Worm (Caenorhabditis elegans) whole organism, L3 larva: Measurements from ENCODE around the gene vps-11.

Experiments used
- ZK546.5 ChIP-seq: sonication (generic microtip); optimal IDR thresholded peaks from 2 replicates; lab custom pipeline; 2017; ENCODE audit warnings: missing biosample characterization, missing genetic modification characterization
- aly-2 ChIP-seq: fragments of 150-350 bp; optimal IDR thresholded peaks from 2 replicates; lab custom pipeline; 2014; ENCODE audit warnings: missing biosample characterization, missing genetic modification characterization
- ama-1 ChIP-seq: fragments of 150-350 bp; optimal IDR thresholded peaks from 2 replicates; lab custom pipeline; 2018
- ceh-16 ChIP-seq: sonication (generic microtip); optimal IDR thresholded peaks from 2 replicates; lab custom pipeline; 2017; ENCODE audit warnings: missing biosample characterization, missing genetic modification characterization
- ceh-28 ChIP-seq: fragments of 150-350 bp; optimal IDR thresholded peaks from 2 replicates; lab custom pipeline; 2014; ENCODE audit warnings: missing biosample characterization, missing genetic modification reagents, missing genetic modification characterization
- ceh-82 ChIP-seq: fragments of 150-350 bp; optimal IDR thresholded peaks from 2 replicates; lab custom pipeline; 2014; ENCODE audit warnings: missing biosample characterization, missing genetic modification characterization
- daf-12 ChIP-seq: fragments of 150-350 bp; optimal IDR thresholded peaks from 2 replicates; lab custom pipeline; 2014; ENCODE audit warnings: missing biosample characterization, missing genetic modification reagents, missing genetic modification characterization
- egl-5 ChIP-seq: fragments of 150-350 bp; optimal IDR thresholded peaks from 2 replicates; lab custom pipeline; 2017; ENCODE audit warnings: missing biosample characterization, missing genetic modification reagents, missing genetic modification characterization, inconsistent platforms
- elt-2 ChIP-seq: sonication (generic microtip); optimal IDR thresholded peaks from 2 replicates; lab custom pipeline; 2016; ENCODE audit warnings: missing genetic modification reagents, mild to moderate bottlenecking, missing genetic modification characterization, missing compliant biosample characterization
- elt-3 ChIP-seq, 3 experiments: fragments of 150-350 bp in 1 of 3; sonication (generic microtip) in 2 of 3; optimal IDR thresholded peaks; 2 replicates in 2 of 3; 4 replicates in 1 of 3; lab custom pipeline; 2014 to 2017; ENCODE audit warnings: missing biosample characterization in 3 of 3, missing genetic modification characterization in 3 of 3
- eor-1 ChIP-seq, 2 experiments: fragments of 150-350 bp; optimal IDR thresholded peaks; 2 replicates each; lab custom pipeline; 2014 to 2018; ENCODE audit warnings: missing biosample characterization in 2 of 2, missing genetic modification characterization in 2 of 2
- fkh-2 ChIP-seq: fragments of 150-350 bp; optimal IDR thresholded peaks from 2 replicates; lab custom pipeline; 2014; ENCODE audit warnings: missing biosample characterization, missing genetic modification reagents, missing genetic modification characterization
- fos-1 ChIP-seq: fragments of 150-350 bp; optimal IDR thresholded peaks from 2 replicates; lab custom pipeline; 2014; ENCODE audit warnings: missing biosample characterization, missing genetic modification characterization
- hmg-11 ChIP-seq: sonication (generic microtip); optimal IDR thresholded peaks from 2 replicates; lab custom pipeline; 2016; ENCODE audit warnings: missing genetic modification characterization, missing compliant biosample characterization
- jun-1 ChIP-seq: fragments of 150-350 bp; optimal IDR thresholded peaks from 2 replicates; lab custom pipeline; 2014; ENCODE audit warnings: missing biosample characterization, missing genetic modification reagents, missing genetic modification characterization
- lin-15B ChIP-seq: fragments of 150-350 bp; optimal IDR thresholded peaks from 2 replicates; lab custom pipeline; 2014; ENCODE audit warnings: missing biosample characterization, missing genetic modification characterization
- lsy-12 ChIP-seq: sonication (generic microtip); optimal IDR thresholded peaks from 2 replicates; lab custom pipeline; 2016; ENCODE audit warnings: mild to moderate bottlenecking, missing genetic modification characterization, missing compliant biosample characterization
- nfya-1 ChIP-seq: sonication (generic microtip); optimal IDR thresholded peaks from 2 replicates; lab custom pipeline; 2017; ENCODE audit warnings: missing genetic modification characterization, mild to moderate bottlenecking, missing compliant biosample characterization, antibody characterized with exemption, moderate library complexity; ENCODE audit not compliant: insufficient read depth
- nhr-11 ChIP-seq: fragments of 150-350 bp; optimal IDR thresholded peaks from 2 replicates; lab custom pipeline; 2014; ENCODE audit warnings: missing biosample characterization, missing genetic modification characterization
- nhr-12 ChIP-seq: fragments of 150-350 bp; optimal IDR thresholded peaks from 2 replicates; lab custom pipeline; 2014; ENCODE audit warnings: missing biosample characterization, missing genetic modification characterization
- nhr-23 ChIP-seq: fragments of 150-350 bp; optimal IDR thresholded peaks from 2 replicates; lab custom pipeline; 2014; ENCODE audit warnings: missing biosample characterization, missing genetic modification reagents, missing genetic modification characterization
- nhr-25 ChIP-seq: sonication (generic microtip); optimal IDR thresholded peaks from 2 replicates; lab custom pipeline; 2017; ENCODE audit warnings: missing biosample characterization, missing genetic modification characterization
- nhr-28 ChIP-seq: fragments of 150-350 bp; optimal IDR thresholded peaks from 2 replicates; lab custom pipeline; 2014; ENCODE audit warnings: missing biosample characterization, missing genetic modification characterization
- nhr-43 ChIP-seq: sonication (generic microtip); optimal IDR thresholded peaks from 2 replicates; lab custom pipeline; 2016; ENCODE audit warnings: mild to moderate bottlenecking, missing genetic modification characterization, missing compliant biosample characterization; ENCODE audit not compliant: poor library complexity, severe bottlenecking
- nhr-67 ChIP-seq: fragments of 150-350 bp; optimal IDR thresholded peaks from 2 replicates; lab custom pipeline; 2014; ENCODE audit warnings: missing biosample characterization, missing genetic modification characterization
- nhr-76 ChIP-seq: fragments of 150-350 bp; sonication (generic microtip); optimal IDR thresholded peaks from 5 replicates; lab custom pipeline; 2014; ENCODE audit warnings: missing biosample characterization, missing genetic modification characterization
- nhr-77 ChIP-seq: fragments of 150-350 bp; optimal IDR thresholded peaks from 2 replicates; lab custom pipeline; 2014; ENCODE audit warnings: missing biosample characterization, missing genetic modification characterization
- pha-4 ChIP-seq: fragments of 150-350 bp; optimal IDR thresholded peaks from 2 replicates; lab custom pipeline; 2014; ENCODE audit warnings: missing biosample characterization, missing genetic modification reagents, missing genetic modification characterization
- pqm-1 ChIP-seq: fragments of 150-350 bp; optimal IDR thresholded peaks from 2 replicates; lab custom pipeline; 2017; ENCODE audit warnings: missing biosample characterization, missing genetic modification characterization, inconsistent platforms
- sea-2 ChIP-seq: fragments of 150-350 bp; sonication (generic microtip); optimal IDR thresholded peaks from 4 replicates; lab custom pipeline; 2014; ENCODE audit warnings: missing biosample characterization, missing genetic modification reagents, missing genetic modification characterization
- skn-1 ChIP-seq: fragments of 150-350 bp; optimal IDR thresholded peaks from 2 replicates; lab custom pipeline; 2014; ENCODE audit warnings: missing biosample characterization, missing genetic modification characterization
- snpc-4 ChIP-seq: fragments of 150-350 bp; optimal IDR thresholded peaks from 2 replicates; lab custom pipeline; 2014; ENCODE audit warnings: missing biosample characterization, missing genetic modification characterization
- tbx-2 ChIP-seq: sonication (generic microtip); optimal IDR thresholded peaks from 2 replicates; lab custom pipeline; 2016; ENCODE audit warnings: mild to moderate bottlenecking, missing genetic modification characterization, missing compliant biosample characterization
- unc-39 ChIP-seq: sonication (generic microtip); optimal IDR thresholded peaks from 4 replicates; lab custom pipeline; 2017; ENCODE audit warnings: missing biosample characterization, missing genetic modification characterization
- unc-62 ChIP-seq: fragments of 150-350 bp; sonication (generic microtip); optimal IDR thresholded peaks from 4 replicates; lab custom pipeline; 2014; ENCODE audit warnings: missing biosample characterization, missing genetic modification reagents, missing genetic modification characterization
- zag-1 ChIP-seq: fragments of 150-350 bp; optimal IDR thresholded peaks from 2 replicates; lab custom pipeline; 2014; ENCODE audit warnings: missing biosample characterization, missing genetic modification characterization
- ztf-4 ChIP-seq: fragments of 150-350 bp; optimal IDR thresholded peaks from 2 replicates; lab custom pipeline; 2014; ENCODE audit warnings: missing biosample characterization, missing genetic modification characterization

vps-11 gene

ce11 chrII:10766773-10767172 is 26.5 kb downstream of the vps-11 start:
- TF ChIP-seq nhr-23 (tag; lab: Kevin White, UChicago) = no peak
- no peak for TF ChIP-seq ceh-28
- no peak for TF ChIP-seq elt-2
- no peak for TF ChIP-seq snpc-4 (tag; lab: Kevin White, UChicago)
- no peak for TF ChIP-seq nhr-28 (tag; lab: Kevin White, UChicago)
- no peak for TF ChIP-seq fkh-2 (tag; lab: Kevin White, UChicago)
- TF ChIP-seq ztf-4 = no peak
- TF ChIP-seq elt-3 (tag; optimal IDR thresholded peaks at IDR 0.05; lab: Kevin White, UChicago) = no peak
- no peak for TF ChIP-seq zag-1
- no peak for TF ChIP-seq daf-12 (tag; lab: Kevin White, UChicago)
- TF ChIP-seq ceh-16 = no peak

- TF ChIP-seq fkh-2 (tag; lab: Kevin White, UChicago) (no peak), unc-39 (tag; lab: Kevin White, UChicago) (no peak), pha-4 (tag; lab: Kevin White, UChicago) (no peak), nhr-43 (no peak), nhr-77 (tag; lab: Kevin White, UChicago) (no peak), nhr-23 (tag; lab: Kevin White, UChicago) (no peak), ama-1 (no peak), aly-2 (no peak), skn-1 (tag; lab: Kevin White, UChicago) (no peak), nhr-67 (tag; lab: Kevin White, UChicago) (no peak), elt-3 (tag; optimal IDR thresholded peaks at IDR 0.05; lab: Kevin White, UChicago) (no peak), nhr-25 (tag; lab: Kevin White, UChicago) (no peak), nfya-1 (tag; lab: Kevin White, UChicago) (no peak), ZK546.5 (tag; lab: Kevin White, UChicago) (no peak), nhr-12 (no peak), unc-62 (GFP tag; lab: Kevin White, UChicago) (no peak), lsy-12 (no peak), elt-2 (no peak), lin-15B (tag; lab: Kevin White, UChicago) (no peak)
These were observed 28.1 kb downstream of the vps-11 start for ce11 chrII:10765238-10765637.

ce11 chrII:10761653-10762052 is 31.6 kb downstream of the vps-11 start:
- peak; percentile 2 for TF ChIP-seq hmg-11 (tag; lab: Kevin White, UChicago)
- peak; percentile 25 for TF ChIP-seq snpc-4 (tag; lab: Kevin White, UChicago)
- no peak for TF ChIP-seq eor-1 (tag; optimal IDR thresholded peaks at IDR 0.05; lab: Kevin White, UChicago)

- TF ChIP-seq fkh-2 (tag; lab: Kevin White, UChicago) (no peak), nhr-23 (tag; lab: Kevin White, UChicago) (no peak), nfya-1 (tag; lab: Kevin White, UChicago) (no peak), jun-1 (no peak), ceh-82 (tag; lab: Kevin White, UChicago) (no peak), nhr-76 (no peak), unc-62 (GFP tag; lab: Kevin White, UChicago) (no peak), snpc-4 (tag; lab: Kevin White, UChicago) (no peak), tbx-2 (tag; lab: Kevin White, UChicago) (no peak), pqm-1 (tag; lab: Kevin White, UChicago) (no peak), daf-12 (tag; lab: Kevin White, UChicago) (no peak), lin-15B (tag; lab: Kevin White, UChicago) (no peak), nhr-11 (tag; lab: Kevin White, UChicago) (no peak), fos-1 (no peak), hmg-11 (tag; lab: Kevin White, UChicago) (no peak), nhr-67 (tag; lab: Kevin White, UChicago) (no peak), egl-5 (tag; lab: Kevin White, UChicago) (no peak), sea-2 (no peak), elt-3 (tag; optimal IDR thresholded peaks at IDR 0.05; lab: Kevin White, UChicago) (no peak), eor-1 (tag; optimal IDR thresholded peaks at IDR 0.05; lab: Kevin White, UChicago) (no peak)
These were observed 32.5 kb downstream of the vps-11 start for ce11 chrII:10760801-10761200.
